Fruit fly (Drosophila melanogaster) whole organism, wandering third instar larva: Measurements from ENCODE around the gene Rab18.

Source experiments
- Abd-B ChIP-seq: fragments of >200 bp; optimal IDR thresholded peaks from 2 replicates; lab custom pipeline; 2017; ENCODE audit warnings: missing biosample characterization, missing genetic modification characterization
- CG32264 ChIP-seq: fragments of 200-800 bp; sonication (Bioruptor generic); optimal IDR thresholded peaks from 2 replicates; lab custom pipeline; 2016; ENCODE audit warnings: missing biosample characterization, missing genetic modification characterization
- CG9705 ChIP-seq: fragments of 200-800 bp; sonication (Bioruptor generic); optimal IDR thresholded peaks from 2 replicates; lab custom pipeline; 2018; ENCODE audit warnings: missing biosample characterization, mild to moderate bottlenecking, missing genetic modification characterization
- CrebA ChIP-seq: fragments of 200-800 bp; sonication (Bioruptor generic); optimal IDR thresholded peaks from 2 replicates; lab custom pipeline; 2016; ENCODE audit warnings: missing biosample characterization, mild to moderate bottlenecking, missing genetic modification characterization, borderline replicate concordance
- Dfd ChIP-seq: fragments of >200 bp; optimal IDR thresholded peaks from 2 replicates; lab custom pipeline; 2017; ENCODE audit warnings: missing biosample characterization, missing genetic modification characterization
- Dif ChIP-seq: fragments of 200-275, 200-300 bp; sonication (Bioruptor generic); optimal IDR thresholded peaks from 2 replicates; lab custom pipeline; 2018; ENCODE audit warnings: missing biosample characterization, missing genetic modification characterization; ENCODE audit not compliant: partially characterized antibody
- GATAd ChIP-seq: sonication (Bioruptor generic); optimal IDR thresholded peaks from 2 replicates; lab custom pipeline; 2016; ENCODE audit warnings: missing biosample characterization, missing genetic modification characterization
- HLH106 ChIP-seq: fragments of 200-800 bp; optimal IDR thresholded peaks from 3 replicates; lab custom pipeline; 2019; ENCODE audit warnings: missing biosample characterization, mild to moderate bottlenecking, missing genetic modification characterization, moderate library complexity
- Hnf4 ChIP-seq: fragments of 200-800 bp; sonication (Bioruptor generic); optimal IDR thresholded peaks from 2 replicates; lab custom pipeline; 2016; ENCODE audit warnings: missing biosample characterization, mild to moderate bottlenecking, missing genetic modification characterization
- Hr78 ChIP-seq: fragments of >200 bp; optimal IDR thresholded peaks from 2 replicates; lab custom pipeline; 2017; ENCODE audit warnings: missing biosample characterization, missing genetic modification characterization
- Hr83 ChIP-seq: fragments of 200-300 bp; sonication (Bioruptor generic); optimal IDR thresholded peaks from 2 replicates; lab custom pipeline; 2016; ENCODE audit warnings: missing biosample characterization, mild to moderate bottlenecking, missing genetic modification characterization, moderate library complexity; ENCODE audit not compliant: poor library complexity, severe bottlenecking
- Jra ChIP-seq: sonication (Bioruptor generic); optimal IDR thresholded peaks from 2 replicates; lab custom pipeline; 2016; ENCODE audit warnings: missing biosample characterization, missing genetic modification characterization
- Mio ChIP-seq: sonication (Bioruptor generic); optimal IDR thresholded peaks from 2 replicates; lab custom pipeline; 2016; ENCODE audit warnings: missing biosample characterization, missing genetic modification characterization
- Myc ChIP-seq: fragments of >200 bp; optimal IDR thresholded peaks from 2 replicates; lab custom pipeline; 2017
- N ChIP-seq: fragments of >200 bp; optimal IDR thresholded peaks from 2 replicates; lab custom pipeline; 2018; ENCODE audit warnings: missing biosample characterization, missing external identifiers, missing genetic modification characterization
- OdsH ChIP-seq: fragments of 200-800 bp; sonication (Bioruptor generic); optimal IDR thresholded peaks from 2 replicates; lab custom pipeline; 2016; ENCODE audit warnings: missing biosample characterization, mild to moderate bottlenecking, missing genetic modification characterization
- Rel ChIP-seq, 2 experiments: fragments of 200-800 bp; sonication (Bioruptor generic) in 1 of 2; optimal IDR thresholded peaks; 2 replicates in 1 of 2; 3 replicates in 1 of 2; lab custom pipeline; 2016 to 2019; ENCODE audit warnings: mild to moderate bottlenecking in 2 of 2, missing biosample characterization in 2 of 2, missing genetic modification characterization in 2 of 2, moderate library complexity in 1 of 2
- Sp1 ChIP-seq: fragments of 200-800 bp; sonication (Bioruptor generic); optimal IDR thresholded peaks from 3 replicates; lab custom pipeline; 2019; ENCODE audit warnings: missing biosample characterization, mild to moderate bottlenecking, missing genetic modification characterization, moderate library complexity
- Vsx2 ChIP-seq: fragments of 200-300, 225-300 bp; sonication (Bioruptor generic); optimal IDR thresholded peaks from 2 replicates; lab custom pipeline; 2018; ENCODE audit warnings: missing biosample characterization, missing genetic modification characterization; ENCODE audit not compliant: partially characterized antibody
- br ChIP-seq: fragments of 200-800 bp; sonication (Bioruptor generic); optimal IDR thresholded peaks from 2 replicates; lab custom pipeline; 2016; ENCODE audit warnings: missing biosample characterization, missing genetic modification characterization
- brk ChIP-seq: fragments of 200-800 bp; sonication (Bioruptor generic); optimal IDR thresholded peaks from 2 replicates; lab custom pipeline; 2016; ENCODE audit warnings: missing biosample characterization, mild to moderate bottlenecking, missing genetic modification characterization
- dl ChIP-seq, 2 experiments: fragments of 175-275, 200-275 bp in 1 of 2; fragments of 200-275 bp in 1 of 2; sonication (Bioruptor generic); optimal IDR thresholded peaks; lab custom pipeline; 2018; ENCODE audit warnings: mild to moderate bottlenecking in 2 of 2, missing biosample characterization in 2 of 2, missing genetic modification characterization in 2 of 2, moderate library complexity in 2 of 2; ENCODE audit not compliant: partially characterized antibody in 2 of 2, insufficient read depth in 1 of 2
- dmrt93B ChIP-seq: fragments of 200-800 bp; sonication (Bioruptor generic); optimal IDR thresholded peaks from 2 replicates; lab custom pipeline; 2018; ENCODE audit warnings: missing biosample characterization, mild to moderate bottlenecking, missing genetic modification characterization
- dsf ChIP-seq: sonication (Bioruptor generic); optimal IDR thresholded peaks from 2 replicates; lab custom pipeline; 2016; ENCODE audit warnings: missing biosample characterization, missing genetic modification characterization, borderline replicate concordance
- ey ChIP-seq: fragments of 200-800 bp; sonication (Bioruptor generic); optimal IDR thresholded peaks from 2 replicates; lab custom pipeline; 2016; ENCODE audit warnings: missing biosample characterization, missing genetic modification characterization
- foxo ChIP-seq, 2 experiments: fragments of 200-800 bp; sonication (Bioruptor generic); optimal IDR thresholded peaks; 2 replicates in 1 of 2; 3 replicates in 1 of 2; lab custom pipeline; 2016 to 2017; ENCODE audit warnings: missing biosample characterization in 2 of 2, missing genetic modification characterization in 2 of 2
- fru ChIP-seq: fragments of 200-800 bp; sonication (Bioruptor generic); optimal IDR thresholded peaks from 3 replicates; lab custom pipeline; 2016; ENCODE audit warnings: missing biosample characterization, mild to moderate bottlenecking, missing genetic modification characterization
- h ChIP-seq: fragments of 200-800 bp; sonication (Bioruptor generic); optimal IDR thresholded peaks from 3 replicates; lab custom pipeline; 2016; ENCODE audit warnings: missing biosample characterization, mild to moderate bottlenecking, missing genetic modification characterization
- jim ChIP-seq: fragments of 175-275, 200-325 bp; sonication (Bioruptor generic); optimal IDR thresholded peaks from 2 replicates; lab custom pipeline; 2016; ENCODE audit warnings: missing biosample characterization, mild to moderate bottlenecking, missing genetic modification characterization
- lola ChIP-seq: fragments of >200 bp; optimal IDR thresholded peaks from 2 replicates; lab custom pipeline; 2017; ENCODE audit warnings: missing biosample characterization, missing genetic modification characterization
- pan ChIP-seq: fragments of >200 bp; optimal IDR thresholded peaks from 2 replicates; lab custom pipeline; 2017
- psq ChIP-seq: fragments of 200-800 bp; sonication (Bioruptor generic); optimal IDR thresholded peaks from 3 replicates; lab custom pipeline; 2017; ENCODE audit warnings: missing biosample characterization, mild to moderate bottlenecking, missing genetic modification characterization, moderate library complexity
- rgr ChIP-seq: fragments of 200-800 bp; sonication (Bioruptor generic); optimal IDR thresholded peaks from 3 replicates; lab custom pipeline; 2016; ENCODE audit warnings: missing biosample characterization, mild to moderate bottlenecking, missing genetic modification characterization
- sage ChIP-seq: fragments of 200-800 bp; sonication (Bioruptor generic); optimal IDR thresholded peaks from 2 replicates; lab custom pipeline; 2016; ENCODE audit warnings: missing biosample characterization, mild to moderate bottlenecking, missing genetic modification characterization
- sv ChIP-seq: fragments of 200-800 bp; sonication (Bioruptor generic); optimal IDR thresholded peaks from 3 replicates; lab custom pipeline; 2016; ENCODE audit warnings: missing biosample characterization, missing genetic modification characterization
- tai ChIP-seq: sonication (Bioruptor generic); optimal IDR thresholded peaks from 2 replicates; lab custom pipeline; 2016; ENCODE audit warnings: missing biosample characterization, missing genetic modification characterization
- usp ChIP-seq: fragments of >200 bp; optimal IDR thresholded peaks from 2 replicates; lab custom pipeline; 2017; ENCODE audit warnings: missing biosample characterization, missing genetic modification characterization
- woc ChIP-seq: sonication (Bioruptor generic); optimal IDR thresholded peaks from 2 replicates; lab custom pipeline; 2016; ENCODE audit warnings: missing biosample characterization, mild to moderate bottlenecking, missing genetic modification characterization

Gene Rab18

dm6 chrX:5679079-5679932, 7.7 kb upstream of the Rab18 start (continued):
- no peak for TF ChIP-seq brk (GFP tag; lab: Kevin White, UChicago)

dm6 chrX:5678178-5678470, 6.5 kb upstream of the Rab18 start:
- no peak for TF ChIP-seq Rel (GFP tag; optimal IDR thresholded peaks at IDR 0.05; lab: Kevin White, UChicago)
- no peak for TF ChIP-seq Rel (tag; optimal IDR thresholded peaks at IDR 0.05; lab: Kevin White, UChicago)
- peak; percentile 4 for TF ChIP-seq sv (GFP tag; lab: Kevin White, UChicago)

- TF ChIP-seq h (peak; percentile 66), woc (no peak), Jra (GFP tag; lab: Kevin White, UChicago) (peak; percentile 60), CrebA (GFP tag; lab: Kevin White, UChicago) (no peak), psq (GFP tag; lab: Kevin White, UChicago) (peak; percentile 52), pan (no peak), Abd-B (GFP tag; lab: Kevin White, UChicago) (no peak), ey (GFP tag; lab: Kevin White, UChicago) (peak; percentile 11), lola (GFP tag; lab: Kevin White, UChicago) (no peak), usp (GFP tag; lab: Kevin White, UChicago) (no peak), N (GFP tag; lab: Kevin White, UChicago) (no peak), OdsH (GFP tag; lab: Kevin White, UChicago) (peak; percentile 57), sage (GFP tag; lab: Kevin White, UChicago) (peak; percentile 8), CG9705 (GFP tag; lab: Kevin White, UChicago) (peak; percentile 48), GATAd (GFP tag; lab: Kevin White, UChicago) (peak; percentile 28), CG32264 (no peak), dsf (GFP tag; lab: Kevin White, UChicago) (peak; percentile 33), HLH106 (peak; percentile 8), sv (GFP tag; lab: Kevin White, UChicago) (peak; percentile 77), dmrt93B (GFP tag; lab: Kevin White, UChicago) (peak; percentile 30), Myc (lab: Kevin White, UChicago) (no peak), Dif (GFP tag; lab: Kevin White, UChicago) (no peak), Hnf4 (GFP tag; lab: Kevin White, UChicago) (peak; percentile 73), Rel (GFP tag; optimal IDR thresholded peaks at IDR 0.05; lab: Kevin White, UChicago) (no peak), Rel (tag; optimal IDR thresholded peaks at IDR 0.05; lab: Kevin White, UChicago) (no peak), Sp1 (peak; percentile 70), brk (GFP tag; lab: Kevin White, UChicago) (no peak), foxo (GFP tag; optimal IDR thresholded peaks at IDR 0.05; lab: Kevin White, UChicago) (peak in 1 of 2 experiments; percentile 59), Dfd (GFP tag; lab: Kevin White, UChicago) (no peak), br (peak; percentile 63), Vsx2 (no peak), Hr83 (GFP tag; lab: Kevin White, UChicago) (peak; percentile 70), Mio (GFP tag; lab: Kevin White, UChicago) (no peak), dl (GFP tag; optimal IDR thresholded peaks at IDR 0.05; lab: Kevin White, UChicago; ENCODE audit: insufficient read depth in 1 of 2, partially characterized antibody in 2 of 2) (no peak), jim (GFP tag; lab: Kevin White, UChicago) (no peak), rgr (GFP tag; lab: Kevin White, UChicago) (peak; percentile 52), tai (GFP tag; lab: Kevin White, UChicago) (no peak), fru (GFP tag; lab: Kevin White, UChicago) (peak; percentile 36), Hr78 (GFP tag; lab: Kevin White, UChicago) (no peak)
These were observed 6.0 kb upstream of the Rab18 start for dm6 chrX:5677400-5678177.
